Fruit fly (Drosophila melanogaster): ENCODE measurements around the gene CG18266.

- TF ChIP-seq h (optimal IDR thresholded peaks at IDR 0.05): no peak
- TF ChIP-seq insv (optimal IDR thresholded peaks at IDR 0.05): no peak
Observed at dm6 chr2L:5553750-5554149, 42.9 kb upstream of the CG18266 start, which contains the start of the genes CG14013 and CG14017.
